Worm (Caenorhabditis elegans) whole organism, L3 larva: Measurements from ENCODE around the gene B0491.6.

Source experiments
- R02D3.7 ChIP-seq: fragments of 150-350 bp; optimal IDR thresholded peaks from 2 replicates; lab custom pipeline; 2014; ENCODE audit warnings: missing biosample characterization, missing genetic modification characterization
- ZK546.5 ChIP-seq: sonication (generic microtip); optimal IDR thresholded peaks from 2 replicates; lab custom pipeline; 2017; ENCODE audit warnings: missing biosample characterization, missing genetic modification characterization
- aly-2 ChIP-seq: fragments of 150-350 bp; optimal IDR thresholded peaks from 2 replicates; lab custom pipeline; 2014; ENCODE audit warnings: missing biosample characterization, missing genetic modification characterization
- ceh-16 ChIP-seq: sonication (generic microtip); optimal IDR thresholded peaks from 2 replicates; lab custom pipeline; 2017; ENCODE audit warnings: missing biosample characterization, missing genetic modification characterization
- ceh-28 ChIP-seq: fragments of 150-350 bp; optimal IDR thresholded peaks from 2 replicates; lab custom pipeline; 2014; ENCODE audit warnings: missing biosample characterization, missing genetic modification reagents, missing genetic modification characterization
- ceh-9 ChIP-seq: sonication (generic microtip); optimal IDR thresholded peaks from 2 replicates; lab custom pipeline; 2018; ENCODE audit warnings: missing biosample characterization, missing genetic modification characterization
- daf-12 ChIP-seq: fragments of 150-350 bp; optimal IDR thresholded peaks from 2 replicates; lab custom pipeline; 2014; ENCODE audit warnings: missing biosample characterization, missing genetic modification reagents, missing genetic modification characterization
- egl-27 ChIP-seq: sonication (generic microtip); optimal IDR thresholded peaks from 4 replicates; lab custom pipeline; 2017; ENCODE audit warnings: missing biosample characterization, missing genetic modification reagents, missing genetic modification characterization
- egl-5 ChIP-seq: fragments of 150-350 bp; optimal IDR thresholded peaks from 2 replicates; lab custom pipeline; 2017; ENCODE audit warnings: missing biosample characterization, missing genetic modification reagents, missing genetic modification characterization, inconsistent platforms
- elt-2 ChIP-seq: sonication (generic microtip); optimal IDR thresholded peaks from 2 replicates; lab custom pipeline; 2016; ENCODE audit warnings: missing genetic modification reagents, mild to moderate bottlenecking, missing genetic modification characterization, missing compliant biosample characterization
- elt-3 ChIP-seq, 3 experiments: fragments of 150-350 bp in 1 of 3; sonication (generic microtip) in 2 of 3; optimal IDR thresholded peaks; 2 replicates in 2 of 3; 4 replicates in 1 of 3; lab custom pipeline; 2014 to 2017; ENCODE audit warnings: missing biosample characterization in 3 of 3, missing genetic modification characterization in 3 of 3
- eor-1 ChIP-seq, 2 experiments: fragments of 150-350 bp; optimal IDR thresholded peaks; 2 replicates each; lab custom pipeline; 2014 to 2018; ENCODE audit warnings: missing biosample characterization in 2 of 2, missing genetic modification characterization in 2 of 2
- fkh-10 ChIP-seq: sonication (generic microtip); optimal IDR thresholded peaks from 2 replicates; lab custom pipeline; 2017; ENCODE audit warnings: missing biosample characterization, missing genetic modification reagents, missing genetic modification characterization
- fkh-2 ChIP-seq: fragments of 150-350 bp; optimal IDR thresholded peaks from 2 replicates; lab custom pipeline; 2014; ENCODE audit warnings: missing biosample characterization, missing genetic modification reagents, missing genetic modification characterization
- fos-1 ChIP-seq: fragments of 150-350 bp; optimal IDR thresholded peaks from 2 replicates; lab custom pipeline; 2014; ENCODE audit warnings: missing biosample characterization, missing genetic modification characterization
- hmg-11 ChIP-seq: sonication (generic microtip); optimal IDR thresholded peaks from 2 replicates; lab custom pipeline; 2016; ENCODE audit warnings: missing genetic modification characterization, missing compliant biosample characterization
- jun-1 ChIP-seq: fragments of 150-350 bp; optimal IDR thresholded peaks from 2 replicates; lab custom pipeline; 2014; ENCODE audit warnings: missing biosample characterization, missing genetic modification reagents, missing genetic modification characterization
- lin-15B ChIP-seq: fragments of 150-350 bp; optimal IDR thresholded peaks from 2 replicates; lab custom pipeline; 2014; ENCODE audit warnings: missing biosample characterization, missing genetic modification characterization
- lin-39 ChIP-seq: fragments of 150-350 bp; optimal IDR thresholded peaks from 2 replicates; lab custom pipeline; 2018; ENCODE audit warnings: missing biosample characterization, missing genetic modification reagents, missing genetic modification characterization
- lsy-12 ChIP-seq: sonication (generic microtip); optimal IDR thresholded peaks from 2 replicates; lab custom pipeline; 2016; ENCODE audit warnings: mild to moderate bottlenecking, missing genetic modification characterization, missing compliant biosample characterization
- mdl-1 ChIP-seq: fragments of 150-350 bp; optimal IDR thresholded peaks from 2 replicates; lab custom pipeline; 2014; ENCODE audit warnings: missing biosample characterization, missing genetic modification characterization
- mml-1 ChIP-seq: fragments of 150-350 bp; sonication (generic microtip); optimal IDR thresholded peaks from 3 replicates; lab custom pipeline; 2014; ENCODE audit warnings: missing biosample characterization, missing genetic modification characterization
- nfya-1 ChIP-seq: sonication (generic microtip); optimal IDR thresholded peaks from 2 replicates; lab custom pipeline; 2017; ENCODE audit warnings: missing genetic modification characterization, mild to moderate bottlenecking, missing compliant biosample characterization, antibody characterized with exemption, moderate library complexity; ENCODE audit not compliant: insufficient read depth
- nhr-11 ChIP-seq: fragments of 150-350 bp; optimal IDR thresholded peaks from 2 replicates; lab custom pipeline; 2014; ENCODE audit warnings: missing biosample characterization, missing genetic modification characterization
- nhr-12 ChIP-seq: fragments of 150-350 bp; optimal IDR thresholded peaks from 2 replicates; lab custom pipeline; 2014; ENCODE audit warnings: missing biosample characterization, missing genetic modification characterization
- nhr-23 ChIP-seq: fragments of 150-350 bp; optimal IDR thresholded peaks from 2 replicates; lab custom pipeline; 2014; ENCODE audit warnings: missing biosample characterization, missing genetic modification reagents, missing genetic modification characterization
- nhr-237 ChIP-seq: fragments of 150-350 bp; optimal IDR thresholded peaks from 2 replicates; lab custom pipeline; 2014; ENCODE audit warnings: missing biosample characterization, missing genetic modification characterization
- nhr-25 ChIP-seq: sonication (generic microtip); optimal IDR thresholded peaks from 2 replicates; lab custom pipeline; 2017; ENCODE audit warnings: missing biosample characterization, missing genetic modification characterization
- nhr-28 ChIP-seq: fragments of 150-350 bp; optimal IDR thresholded peaks from 2 replicates; lab custom pipeline; 2014; ENCODE audit warnings: missing biosample characterization, missing genetic modification characterization
- nhr-43 ChIP-seq: sonication (generic microtip); optimal IDR thresholded peaks from 2 replicates; lab custom pipeline; 2016; ENCODE audit warnings: mild to moderate bottlenecking, missing genetic modification characterization, missing compliant biosample characterization; ENCODE audit not compliant: poor library complexity, severe bottlenecking
- nhr-67 ChIP-seq: fragments of 150-350 bp; optimal IDR thresholded peaks from 2 replicates; lab custom pipeline; 2014; ENCODE audit warnings: missing biosample characterization, missing genetic modification characterization
- nhr-76 ChIP-seq: fragments of 150-350 bp; sonication (generic microtip); optimal IDR thresholded peaks from 5 replicates; lab custom pipeline; 2014; ENCODE audit warnings: missing biosample characterization, missing genetic modification characterization
- nhr-77 ChIP-seq: fragments of 150-350 bp; optimal IDR thresholded peaks from 2 replicates; lab custom pipeline; 2014; ENCODE audit warnings: missing biosample characterization, missing genetic modification characterization
- pha-4 ChIP-seq: fragments of 150-350 bp; optimal IDR thresholded peaks from 2 replicates; lab custom pipeline; 2014; ENCODE audit warnings: missing biosample characterization, missing genetic modification reagents, missing genetic modification characterization
- pqm-1 ChIP-seq: fragments of 150-350 bp; optimal IDR thresholded peaks from 2 replicates; lab custom pipeline; 2017; ENCODE audit warnings: missing biosample characterization, missing genetic modification characterization, inconsistent platforms
- sea-2 ChIP-seq: fragments of 150-350 bp; sonication (generic microtip); optimal IDR thresholded peaks from 4 replicates; lab custom pipeline; 2014; ENCODE audit warnings: missing biosample characterization, missing genetic modification reagents, missing genetic modification characterization
- skn-1 ChIP-seq: fragments of 150-350 bp; optimal IDR thresholded peaks from 2 replicates; lab custom pipeline; 2014; ENCODE audit warnings: missing biosample characterization, missing genetic modification characterization
- snpc-4 ChIP-seq: fragments of 150-350 bp; optimal IDR thresholded peaks from 2 replicates; lab custom pipeline; 2014; ENCODE audit warnings: missing biosample characterization, missing genetic modification characterization
- tbx-2 ChIP-seq: sonication (generic microtip); optimal IDR thresholded peaks from 2 replicates; lab custom pipeline; 2016; ENCODE audit warnings: mild to moderate bottlenecking, missing genetic modification characterization, missing compliant biosample characterization
- unc-39 ChIP-seq: sonication (generic microtip); optimal IDR thresholded peaks from 4 replicates; lab custom pipeline; 2017; ENCODE audit warnings: missing biosample characterization, missing genetic modification characterization
- unc-62 ChIP-seq: fragments of 150-350 bp; sonication (generic microtip); optimal IDR thresholded peaks from 4 replicates; lab custom pipeline; 2014; ENCODE audit warnings: missing biosample characterization, missing genetic modification reagents, missing genetic modification characterization
- zag-1 ChIP-seq: fragments of 150-350 bp; optimal IDR thresholded peaks from 2 replicates; lab custom pipeline; 2014; ENCODE audit warnings: missing biosample characterization, missing genetic modification characterization
- ztf-4 ChIP-seq: fragments of 150-350 bp; optimal IDR thresholded peaks from 2 replicates; lab custom pipeline; 2014; ENCODE audit warnings: missing biosample characterization, missing genetic modification characterization

B0491.6 gene

DNA sequence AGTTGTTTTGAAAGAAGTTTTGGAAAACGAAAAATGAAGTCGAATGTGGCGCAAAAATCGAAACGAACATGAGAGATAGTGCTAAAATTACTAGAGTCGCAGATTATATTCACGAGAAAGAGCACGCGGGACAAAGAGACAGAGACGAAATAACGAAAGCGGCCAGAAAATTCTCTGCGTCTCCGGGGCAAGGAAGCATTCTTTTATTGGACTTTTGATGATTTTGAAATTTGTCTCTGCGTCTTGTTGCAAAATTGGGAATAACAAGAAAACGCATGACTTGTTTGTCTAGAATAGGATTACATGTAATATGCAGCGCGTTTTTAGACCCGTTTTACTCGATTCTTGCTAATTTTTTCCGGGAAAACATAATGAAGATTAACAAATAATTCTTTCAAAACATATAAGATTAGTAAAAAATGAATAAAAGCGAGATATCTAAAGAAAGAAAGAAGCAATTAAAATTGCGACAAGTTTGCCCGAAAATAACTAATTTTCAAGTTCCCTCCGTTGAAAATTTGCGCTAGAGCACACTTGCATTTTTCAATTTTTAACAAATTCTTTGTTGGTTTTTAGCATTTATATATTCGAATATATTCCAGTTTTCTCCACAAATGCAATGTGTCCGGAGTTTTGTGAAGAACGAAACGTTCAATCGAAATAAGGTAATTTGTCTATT is at the start of gene B0491.6, which contains the start of gene pigm-1:
Gene B0491.6, minus strand, starts transcription at position 466 of the 679 bp plus-strand sequence.
Gene pigm-1, plus strand, starts transcription at position 568 of the 679 bp plus-strand sequence.
- TF ChIP-seq nhr-76 (tag; lab: Kevin White, UChicago) (no peak), nhr-25 (peak; percentile 46), lin-15B (tag; lab: Kevin White, UChicago) (peak; percentile 25), ceh-28 (tag; lab: Kevin White, UChicago) (peak; percentile 51), hmg-11 (tag; lab: Kevin White, UChicago) (peak; percentile 69), zag-1 (tag; lab: Kevin White, UChicago) (no peak), jun-1 (tag; lab: Kevin White, UChicago) (peak; percentile 33), lin-39 (tag; lab: Kevin White, UChicago) (no peak), nhr-11 (tag; lab: Kevin White, UChicago) (peak; percentile 25), R02D3.7 (tag; lab: Kevin White, UChicago) (no peak), tbx-2 (tag; lab: Kevin White, UChicago) (no peak), nhr-43 (peak; percentile 4), nhr-23 (tag; lab: Kevin White, UChicago) (peak; percentile 41), pqm-1 (peak; percentile 15), nhr-237 (tag; lab: Kevin White, UChicago) (no peak), mdl-1 (peak; percentile 11), pha-4 (tag; lab: Kevin White, UChicago) (peak; percentile 56), elt-3 (tag; optimal IDR thresholded peaks at IDR 0.05; lab: Kevin White, UChicago) (no peak), fkh-10 (GFP tag; lab: Kevin White, UChicago) (peak; percentile 30), elt-2 (tag; lab: Kevin White, UChicago) (peak; percentile 48), aly-2 (tag; lab: Kevin White, UChicago) (no peak), egl-5 (tag; lab: Kevin White, UChicago) (peak; percentile 68), snpc-4 (tag; lab: Kevin White, UChicago) (peak; percentile 57), skn-1 (peak; percentile 94), nfya-1 (tag; lab: Kevin White, UChicago) (peak; percentile 66)

DNA sequence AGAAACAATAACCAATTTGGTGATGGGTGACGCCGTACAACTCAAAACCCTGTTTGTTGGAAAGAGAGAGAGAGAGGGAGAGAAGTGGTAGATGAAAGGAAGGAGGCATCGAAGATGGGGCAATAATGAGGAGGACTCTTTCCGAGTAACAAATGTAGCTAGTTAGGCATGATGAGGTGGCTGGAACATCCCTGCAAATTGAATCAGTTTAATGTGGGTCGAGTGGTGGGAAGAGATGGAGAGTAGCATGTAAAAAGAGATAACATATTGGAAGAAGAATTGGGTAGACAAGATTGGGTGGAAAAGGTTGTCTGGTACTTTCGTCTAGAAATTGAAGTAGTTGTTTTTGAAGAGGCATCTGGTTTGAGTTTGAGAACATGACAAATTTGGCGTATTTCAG is 48.1 kb upstream of the B0491.6 start:
- TF ChIP-seq nhr-12 (tag; lab: Kevin White, UChicago) (no peak), zag-1 (tag; lab: Kevin White, UChicago) (no peak), pha-4 (tag; lab: Kevin White, UChicago) (no peak), nhr-25 (no peak)

- TF ChIP-seq lsy-12 (tag; lab: Kevin White, UChicago) (no peak), ceh-9 (tag; lab: Kevin White, UChicago) (no peak), jun-1 (tag; lab: Kevin White, UChicago) (no peak), nhr-25 (no peak), mml-1 (tag; lab: Kevin White, UChicago) (no peak), unc-39 (tag; lab: Kevin White, UChicago) (no peak), ztf-4 (tag; lab: Kevin White, UChicago) (no peak), lin-39 (tag; lab: Kevin White, UChicago) (no peak), skn-1 (no peak), nhr-12 (tag; lab: Kevin White, UChicago) (no peak), snpc-4 (tag; lab: Kevin White, UChicago) (no peak), fkh-2 (tag; lab: Kevin White, UChicago) (no peak), lin-15B (tag; lab: Kevin White, UChicago) (no peak), fos-1 (tag; lab: Kevin White, UChicago) (no peak), nhr-77 (no peak), pqm-1 (no peak), ceh-16 (tag; lab: Kevin White, UChicago) (no peak), elt-3 (tag; optimal IDR thresholded peaks at IDR 0.05; lab: Kevin White, UChicago) (no peak), tbx-2 (tag; lab: Kevin White, UChicago) (no peak), elt-2 (tag; lab: Kevin White, UChicago) (no peak)
These were observed 45.6 kb upstream of the B0491.6 start for ce11 chrII:11393787-11394186.

DNA sequence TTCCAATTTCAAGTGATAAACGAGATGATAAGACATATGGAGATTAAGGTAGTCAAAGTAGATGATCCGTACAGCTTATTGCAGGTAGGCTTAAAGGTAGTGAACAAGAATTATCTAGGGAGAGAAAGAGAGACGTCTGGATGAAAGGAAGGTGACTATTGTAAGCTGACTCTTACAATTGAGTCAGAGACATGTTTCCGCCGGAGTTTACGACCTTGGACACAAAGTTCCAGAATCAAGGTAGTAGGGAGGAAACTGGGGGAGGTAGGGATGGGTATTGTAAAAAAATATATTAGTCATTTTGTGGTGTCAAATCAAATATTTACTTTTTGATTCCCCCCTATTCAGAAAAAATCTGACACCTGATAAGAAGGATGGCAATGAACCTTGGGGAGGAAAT is 44.2 kb upstream of the B0491.6 start:
- TF ChIP-seq nhr-67 (tag; lab: Kevin White, UChicago), result no peak
- TF ChIP-seq daf-12 (tag; lab: Kevin White, UChicago), result no peak
- TF ChIP-seq nhr-25, result no peak
- no peak for TF ChIP-seq nhr-23 (tag; lab: Kevin White, UChicago)
- TF ChIP-seq elt-3 (tag; optimal IDR thresholded peaks at IDR 0.05; lab: Kevin White, UChicago), result no peak
- TF ChIP-seq tbx-2 (tag; lab: Kevin White, UChicago), result no peak
- no peak for TF ChIP-seq egl-27
- no peak for TF ChIP-seq snpc-4 (tag; lab: Kevin White, UChicago)
- TF ChIP-seq unc-62, result no peak
- TF ChIP-seq eor-1 (tag; optimal IDR thresholded peaks at IDR 0.05; lab: Kevin White, UChicago), result no peak
- no peak for TF ChIP-seq mml-1 (tag; lab: Kevin White, UChicago)
- TF ChIP-seq nhr-28 (tag; lab: Kevin White, UChicago), result no peak
- no peak for TF ChIP-seq nhr-77
- TF ChIP-seq R02D3.7 (tag; lab: Kevin White, UChicago), result no peak
- TF ChIP-seq sea-2 (GFP tag; lab: Kevin White, UChicago), result no peak
- no peak for TF ChIP-seq nhr-237 (tag; lab: Kevin White, UChicago)
- TF ChIP-seq ZK546.5, result no peak
